Worm (Caenorhabditis elegans): ENCODE results near the gene mig-17.
A peak's percentile ranks its signal among the peaks of the same experiment; 100 is the strongest.

The mig-17 gene

ce11 chrV:11446297-11446696, at the start of gene mig-17:
TSS of gene mig-17 (plus strand) at chrV:11446685.
- TF ChIP-seq nfya-1 (tag; optimal IDR thresholded peaks at IDR 0.05; ENCODE audit: insufficient read depth) (peak; percentile 23), egl-5 (tag; optimal IDR thresholded peaks at IDR 0.05) (peak; percentile 53), sea-2 (GFP tag; optimal IDR thresholded peaks at IDR 0.05) (no peak), unc-39 (tag; optimal IDR thresholded peaks at IDR 0.05) (no peak)

- TF ChIP-seq snpc-4 (tag; optimal IDR thresholded peaks at IDR 0.05) (no peak), nhr-43 (tag; optimal IDR thresholded peaks at IDR 0.05; ENCODE audit: poor library complexity, severe bottlenecking) (no peak), nhr-25 (tag; optimal IDR thresholded peaks at IDR 0.05) (no peak), jun-1 (tag; optimal IDR thresholded peaks at IDR 0.05) (no peak), tbx-2 (tag; optimal IDR thresholded peaks at IDR 0.05) (no peak), nhr-23 (tag; optimal IDR thresholded peaks at IDR 0.05) (no peak), mdl-1 (tag; optimal IDR thresholded peaks at IDR 0.05) (no peak), fkh-2 (tag; optimal IDR thresholded peaks at IDR 0.05) (no peak), sea-2 (GFP tag; optimal IDR thresholded peaks at IDR 0.05) (no peak)
These were observed 47.9 kb upstream of the mig-17 start, which contains the start of gene nas-17 for ce11 chrV:11398616-11399015. TSS of gene nas-17 (plus strand) at chrV:11398916.

- TF ChIP-seq tbx-2 (tag; optimal IDR thresholded peaks at IDR 0.05), result no peak
- TF ChIP-seq nhr-76 (tag; optimal IDR thresholded peaks at IDR 0.05), result no peak
- no peak for TF ChIP-seq ZK546.5 (tag; optimal IDR thresholded peaks at IDR 0.05)
- no peak for TF ChIP-seq nhr-67 (tag; optimal IDR thresholded peaks at IDR 0.05)
- no peak for TF ChIP-seq pha-4 (tag; optimal IDR thresholded peaks at IDR 0.05)
- TF ChIP-seq fkh-10 (GFP tag; optimal IDR thresholded peaks at IDR 0.05), result no peak
- no peak for TF ChIP-seq elt-3 (tag; optimal IDR thresholded peaks at IDR 0.05)
- TF ChIP-seq nhr-11 (tag; optimal IDR thresholded peaks at IDR 0.05), result no peak
These were observed 43.9 kb upstream of the mig-17 start, which contains the start of gene nas-19 for ce11 chrV:11402610-11403009. TSS of gene nas-19 (minus strand) at chrV:11402710.

- TF ChIP-seq pqm-1 (tag; optimal IDR thresholded peaks at IDR 0.05), result peak; percentile 76
- TF ChIP-seq elt-2 (tag; optimal IDR thresholded peaks at IDR 0.05), result peak; percentile 81
- TF ChIP-seq mml-1 (tag; optimal IDR thresholded peaks at IDR 0.05), result no peak
These were observed 43.4 kb upstream of the mig-17 start for ce11 chrV:11403059-11403458.

- TF ChIP-seq snpc-4 (tag; optimal IDR thresholded peaks at IDR 0.05) (no peak), egl-5 (tag; optimal IDR thresholded peaks at IDR 0.05) (no peak), pqm-1 (tag; optimal IDR thresholded peaks at IDR 0.05) (peak; percentile 64), elt-2 (tag; optimal IDR thresholded peaks at IDR 0.05) (peak; percentile 90)
These were observed 42.8 kb upstream of the mig-17 start for ce11 chrV:11403702-11404101.

- no peak for TF ChIP-seq lsy-12 (tag; optimal IDR thresholded peaks at IDR 0.05)
- TF ChIP-seq ceh-9 (tag; optimal IDR thresholded peaks at IDR 0.05), result no peak
- no peak for TF ChIP-seq tbx-2 (tag; optimal IDR thresholded peaks at IDR 0.05)
- no peak for TF ChIP-seq unc-62 (GFP tag; optimal IDR thresholded peaks at IDR 0.05)
- no peak for TF ChIP-seq jun-1 (tag; optimal IDR thresholded peaks at IDR 0.05)
- no peak for TF ChIP-seq ztf-11 (tag; optimal IDR thresholded peaks at IDR 0.05)
- TF ChIP-seq eor-1 (tag; optimal IDR thresholded peaks at IDR 0.05), result no peak
- TF ChIP-seq sea-2 (GFP tag; optimal IDR thresholded peaks at IDR 0.05), result no peak
- TF ChIP-seq nhr-28 (tag; optimal IDR thresholded peaks at IDR 0.05), result no peak
- TF ChIP-seq nhr-12 (tag; optimal IDR thresholded peaks at IDR 0.05), result no peak
- TF ChIP-seq pqm-1 (tag; optimal IDR thresholded peaks at IDR 0.05), result no peak
These were observed 39.2 kb upstream of the mig-17 start, which contains the start of gene K03B8.6 for ce11 chrV:11407251-11407650. TSS of gene K03B8.6 (plus strand) at chrV:11407584.

ce11 chrV:11410902-11411561, 35.5 kb upstream of the mig-17 start, which contains the start of the genes K03B8.8 and grl-3:
TSS of gene K03B8.8 (minus strand) at chrV:11411002.
TSS of gene grl-3 (plus strand) at chrV:11411511.
- TF ChIP-seq mml-1 (tag; optimal IDR thresholded peaks at IDR 0.05) (no peak), egl-5 (tag; optimal IDR thresholded peaks at IDR 0.05) (no peak), unc-39 (tag; optimal IDR thresholded peaks at IDR 0.05) (no peak), ceh-82 (tag; optimal IDR thresholded peaks at IDR 0.05) (no peak), nhr-43 (tag; optimal IDR thresholded peaks at IDR 0.05; ENCODE audit: poor library complexity, severe bottlenecking) (no peak), nhr-11 (tag; optimal IDR thresholded peaks at IDR 0.05) (no peak), ztf-11 (tag; optimal IDR thresholded peaks at IDR 0.05) (no peak), nhr-67 (tag; optimal IDR thresholded peaks at IDR 0.05) (no peak), eor-1 (tag; optimal IDR thresholded peaks at IDR 0.05) (no peak), elt-3 (tag; optimal IDR thresholded peaks at IDR 0.05) (no peak), unc-62 (GFP tag; optimal IDR thresholded peaks at IDR 0.05) (no peak), sea-2 (GFP tag; optimal IDR thresholded peaks at IDR 0.05) (no peak), lsy-12 (tag; optimal IDR thresholded peaks at IDR 0.05) (no peak)
